Fruit fly (Drosophila melanogaster) whole organism, adult: Measurements from ENCODE around the gene Hmx.

ENCODE experiments used
- CG11617 ChIP-seq: fragments of 200-800 bp; sonication (Bioruptor generic); optimal IDR thresholded peaks from 2 replicates; lab custom pipeline; 2017; ENCODE audit warnings: mild to moderate bottlenecking, missing biosample characterization, missing genetic modification reagents, missing genetic modification characterization
- CG12768 ChIP-seq: fragments of 200-800 bp; sonication (Bioruptor generic); optimal IDR thresholded peaks from 2 replicates; lab custom pipeline; 2017; ENCODE audit warnings: missing biosample characterization, missing genetic modification characterization, mild to moderate bottlenecking, moderate library complexity, missing genetic modification reagents
- CG14711 ChIP-seq: fragments of 200-800 bp; sonication (Bioruptor generic); optimal IDR thresholded peaks from 2 replicates; lab custom pipeline; 2018; ENCODE audit warnings: missing biosample characterization, mild to moderate bottlenecking, missing genetic modification characterization, moderate library complexity
- CG1620 ChIP-seq: fragments of 200-800 bp; sonication (Bioruptor generic); optimal IDR thresholded peaks from 2 replicates; lab custom pipeline; 2016; ENCODE audit warnings: missing biosample characterization, missing genetic modification characterization
- CG33017 ChIP-seq: fragments of 200-800 bp; sonication (Bioruptor generic); optimal IDR thresholded peaks from 2 replicates; lab custom pipeline; 2018; ENCODE audit warnings: missing biosample characterization, mild to moderate bottlenecking, missing genetic modification characterization, moderate library complexity
- CG5204 ChIP-seq: fragments of 200-800 bp; sonication (Bioruptor generic); optimal IDR thresholded peaks from 2 replicates; lab custom pipeline; 2016; ENCODE audit warnings: missing biosample characterization, missing genetic modification characterization
- CG7045 ChIP-seq: fragments of 200-800 bp; sonication (Bioruptor generic); optimal IDR thresholded peaks from 2 replicates; lab custom pipeline; 2017; ENCODE audit warnings: missing biosample characterization, mild to moderate bottlenecking, missing genetic modification characterization
- CG7101 ChIP-seq: fragments of 200-800 bp; sonication (Bioruptor generic); optimal IDR thresholded peaks from 2 replicates; lab custom pipeline; 2018; ENCODE audit warnings: missing biosample characterization, mild to moderate bottlenecking, missing genetic modification characterization, moderate library complexity
- Clk ChIP-seq: fragments of 200-800 bp; sonication (Bioruptor generic); optimal IDR thresholded peaks from 2 replicates; lab custom pipeline; 2017; ENCODE audit warnings: missing biosample characterization, missing genetic modification characterization
- Crg-1 ChIP-seq: fragments of 200-800 bp; sonication (Bioruptor generic); optimal IDR thresholded peaks from 2 replicates; lab custom pipeline; 2016; ENCODE audit warnings: missing biosample characterization, missing genetic modification characterization
- Hr96 ChIP-seq: fragments of 200-800 bp; sonication (Bioruptor generic); optimal IDR thresholded peaks from 2 replicates; lab custom pipeline; 2016; ENCODE audit warnings: missing biosample characterization, missing genetic modification characterization
- Mnt ChIP-seq: fragments of 200-800 bp; sonication (Bioruptor generic); optimal IDR thresholded peaks from 2 replicates; lab custom pipeline; 2016; ENCODE audit warnings: missing biosample characterization, mild to moderate bottlenecking, missing genetic modification characterization
- bab1 ChIP-seq: fragments of 200-800 bp; sonication (Bioruptor generic); optimal IDR thresholded peaks from 3 replicates; lab custom pipeline; 2019; ENCODE audit warnings: missing biosample characterization, mild to moderate bottlenecking, missing genetic modification characterization, moderate library complexity
- cic ChIP-seq: fragments of 200-800 bp; sonication (Bioruptor generic); optimal IDR thresholded peaks from 2 replicates; lab custom pipeline; 2017; ENCODE audit warnings: missing biosample characterization, mild to moderate bottlenecking, missing genetic modification characterization, moderate library complexity
- cnc ChIP-seq, 2 experiments: fragments of >200 bp; optimal IDR thresholded peaks; 2 replicates each; lab custom pipeline; 2017
- kay ChIP-seq: fragments of 200-800 bp; sonication (Bioruptor generic); peaks from one replicate; lab custom pipeline; 2016; ENCODE audit warnings: missing biosample characterization, missing genetic modification characterization, borderline replicate concordance
- ovo ChIP-seq: fragments of 200-800 bp; sonication (Bioruptor generic); optimal IDR thresholded peaks from 2 replicates; lab custom pipeline; 2016; ENCODE audit warnings: missing biosample characterization, missing genetic modification characterization
- pad ChIP-seq: fragments of 200-800 bp; sonication (Bioruptor generic); optimal IDR thresholded peaks from 3 replicates; lab custom pipeline; 2017; ENCODE audit warnings: missing biosample characterization, missing genetic modification characterization, mild to moderate bottlenecking, moderate library complexity, missing genetic modification reagents
- tj ChIP-seq: fragments of 200-800 bp; sonication (Bioruptor generic); optimal IDR thresholded peaks from 3 replicates; lab custom pipeline; 2017; ENCODE audit warnings: missing biosample characterization, mild to moderate bottlenecking, missing genetic modification characterization, moderate library complexity
- toe ChIP-seq: fragments of 200-800 bp; sonication (Bioruptor generic); optimal IDR thresholded peaks from 2 replicates; lab custom pipeline; 2016; ENCODE audit warnings: missing biosample characterization, missing genetic modification characterization

Hmx gene

dm6 chr3R:17536594-17537158, 22.1 kb upstream of the Hmx start:
- peak; percentile 30 for TF ChIP-seq CG12768 (GFP tag; lab: Kevin White, UChicago)
- no peak for TF ChIP-seq Clk (GFP tag; lab: Kevin White, UChicago)
- TF ChIP-seq tj (GFP tag; lab: Kevin White, UChicago), result no peak
- no peak for TF ChIP-seq Crg-1 (GFP tag; lab: Kevin White, UChicago)
- no peak for TF ChIP-seq CG5204 (GFP tag; lab: Kevin White, UChicago)
- peak; percentile 50 for TF ChIP-seq CG7101 (tag; lab: Kevin White, UChicago)
- peak; percentile 68 for TF ChIP-seq CG33017 (tag; lab: Kevin White, UChicago)
- no peak for TF ChIP-seq kay
- peak; percentile 47 for TF ChIP-seq CG14711
- no peak for TF ChIP-seq Mnt (GFP tag; lab: Kevin White, UChicago)
- TF ChIP-seq bab1 (GFP tag; lab: Kevin White, UChicago), result no peak
- no peak for TF ChIP-seq CG11617
- TF ChIP-seq pad (GFP tag; lab: Kevin White, UChicago), result no peak
- no peak for TF ChIP-seq CG7045 (GFP tag; lab: Kevin White, UChicago)
- no peak for TF ChIP-seq ovo (GFP tag; lab: Kevin White, UChicago)
- TF ChIP-seq cnc (optimal IDR thresholded peaks at IDR 0.05; lab: Kevin White, UChicago), result no peak
- TF ChIP-seq cic, result no peak
- TF ChIP-seq CG1620, result no peak

- no peak for TF ChIP-seq cic
- peak; percentile 67 for TF ChIP-seq CG11617
- TF ChIP-seq tj (GFP tag; lab: Kevin White, UChicago), result peak; percentile 26
- TF ChIP-seq cnc (optimal IDR thresholded peaks at IDR 0.05; lab: Kevin White, UChicago), result no peak
- no peak for TF ChIP-seq CG33017 (tag; lab: Kevin White, UChicago)
- peak; percentile 46 for TF ChIP-seq Hr96 (GFP tag; lab: Kevin White, UChicago)
- TF ChIP-seq CG1620, result peak; percentile 52
- TF ChIP-seq pad (GFP tag; lab: Kevin White, UChicago), result peak; percentile 50
- peak; percentile 41 for TF ChIP-seq CG7101 (tag; lab: Kevin White, UChicago)
- TF ChIP-seq CG14711, result no peak
- TF ChIP-seq Crg-1 (GFP tag; lab: Kevin White, UChicago), result peak; percentile 27
- peak; percentile 74 for TF ChIP-seq toe (GFP tag; lab: Kevin White, UChicago)
- TF ChIP-seq bab1 (GFP tag; lab: Kevin White, UChicago), result no peak
- no peak for TF ChIP-seq Clk (GFP tag; lab: Kevin White, UChicago)
- no peak for TF ChIP-seq kay
- TF ChIP-seq CG12768 (GFP tag; lab: Kevin White, UChicago), result peak; percentile 58
- TF ChIP-seq CG5204 (GFP tag; lab: Kevin White, UChicago), result no peak
- TF ChIP-seq CG7045 (GFP tag; lab: Kevin White, UChicago), result peak; percentile 32
- peak; percentile 44 for TF ChIP-seq ovo (GFP tag; lab: Kevin White, UChicago)
- peak; percentile 95 for TF ChIP-seq Mnt (GFP tag; lab: Kevin White, UChicago)
These were observed 18.8 kb upstream of the Hmx start, which contains the start of gene SF1 for dm6 chr3R:17539789-17540496. TSS of gene SF1 (plus strand) at chr3R:17540421.

dm6 chr3R:17540497-17540822, 18.3 kb upstream of the Hmx start:
- TF ChIP-seq pad (GFP tag; lab: Kevin White, UChicago), result no peak
- TF ChIP-seq CG7101 (tag; lab: Kevin White, UChicago), result no peak
- TF ChIP-seq CG5204 (GFP tag; lab: Kevin White, UChicago), result no peak
- no peak for TF ChIP-seq CG1620
- TF ChIP-seq Crg-1 (GFP tag; lab: Kevin White, UChicago), result no peak
- TF ChIP-seq Clk (GFP tag; lab: Kevin White, UChicago), result no peak
- TF ChIP-seq cnc (optimal IDR thresholded peaks at IDR 0.05; lab: Kevin White, UChicago), result no peak
- TF ChIP-seq Hr96 (GFP tag; lab: Kevin White, UChicago), result no peak
- TF ChIP-seq CG12768 (GFP tag; lab: Kevin White, UChicago), result no peak
- no peak for TF ChIP-seq bab1 (GFP tag; lab: Kevin White, UChicago)
- no peak for TF ChIP-seq CG7045 (GFP tag; lab: Kevin White, UChicago)
- TF ChIP-seq CG33017 (tag; lab: Kevin White, UChicago), result no peak
- no peak for TF ChIP-seq tj (GFP tag; lab: Kevin White, UChicago)
- TF ChIP-seq cic, result no peak
- TF ChIP-seq ovo (GFP tag; lab: Kevin White, UChicago), result no peak
- no peak for TF ChIP-seq toe (GFP tag; lab: Kevin White, UChicago)
- TF ChIP-seq CG11617, result no peak

dm6 chr3R:17544594-17544993, 14.1 kb upstream of the Hmx start:
- no peak for TF ChIP-seq CG14711
- TF ChIP-seq Hr96 (GFP tag; lab: Kevin White, UChicago), result no peak
- TF ChIP-seq Crg-1 (GFP tag; lab: Kevin White, UChicago), result no peak
- no peak for TF ChIP-seq CG7101 (tag; lab: Kevin White, UChicago)
- TF ChIP-seq pad (GFP tag; lab: Kevin White, UChicago), result no peak
- no peak for TF ChIP-seq CG1620
- TF ChIP-seq toe (GFP tag; lab: Kevin White, UChicago), result no peak
- no peak for TF ChIP-seq CG7045 (GFP tag; lab: Kevin White, UChicago)
- no peak for TF ChIP-seq kay
- TF ChIP-seq bab1 (GFP tag; lab: Kevin White, UChicago), result no peak
- TF ChIP-seq Mnt (GFP tag; lab: Kevin White, UChicago), result no peak
- no peak for TF ChIP-seq cic
- TF ChIP-seq CG12768 (GFP tag; lab: Kevin White, UChicago), result no peak
- no peak for TF ChIP-seq ovo (GFP tag; lab: Kevin White, UChicago)
- no peak for TF ChIP-seq CG11617
- no peak for TF ChIP-seq cnc (optimal IDR thresholded peaks at IDR 0.05; lab: Kevin White, UChicago)
- no peak for TF ChIP-seq Clk (GFP tag; lab: Kevin White, UChicago)

- TF ChIP-seq CG5204 (GFP tag; lab: Kevin White, UChicago), result no peak
- no peak for TF ChIP-seq Mnt (GFP tag; lab: Kevin White, UChicago)
- TF ChIP-seq CG12768 (GFP tag; lab: Kevin White, UChicago), result no peak
- no peak for TF ChIP-seq cic
- TF ChIP-seq tj (GFP tag; lab: Kevin White, UChicago), result peak; percentile 62
- TF ChIP-seq toe (GFP tag; lab: Kevin White, UChicago), result no peak
- TF ChIP-seq CG33017 (tag; lab: Kevin White, UChicago), result no peak
- TF ChIP-seq CG11617, result peak; percentile 18
- TF ChIP-seq kay, result no peak
- no peak for TF ChIP-seq Crg-1 (GFP tag; lab: Kevin White, UChicago)
- TF ChIP-seq cnc (optimal IDR thresholded peaks at IDR 0.05; lab: Kevin White, UChicago), result peak in 1 of 2 experiments; percentile 4
- no peak for TF ChIP-seq CG7045 (GFP tag; lab: Kevin White, UChicago)
- TF ChIP-seq pad (GFP tag; lab: Kevin White, UChicago), result no peak
- no peak for TF ChIP-seq ovo (GFP tag; lab: Kevin White, UChicago)
- no peak for TF ChIP-seq CG14711
- no peak for TF ChIP-seq CG1620
- TF ChIP-seq bab1 (GFP tag; lab: Kevin White, UChicago), result peak; percentile 5
- TF ChIP-seq CG7101 (tag; lab: Kevin White, UChicago), result no peak
These were observed 12.5 kb upstream of the Hmx start, which contains the start of gene Prx3 for dm6 chr3R:17546115-17546705. TSS of gene Prx3 (minus strand) at chr3R:17546531.
